Fruit fly (Drosophila melanogaster) whole organism, embryonic: Measurements from ENCODE around the gene Crz.
A peak's percentile ranks its signal among the peaks of the same experiment; 100 is the strongest.

Experiments used
- Ada2b ChIP-seq: fragments of 200-800 bp; sonication (Bioruptor generic); IDR thresholded peaks from 2 replicates; pipeline ENCODE4 v1.3.6; 2022; ENCODE audit warnings: missing biosample characterization, missing genetic modification characterization
- BtbVII ChIP-seq: fragments of 200-800 bp; sonication (Bioruptor generic); optimal IDR thresholded peaks from 3 replicates; lab custom pipeline; 2017; ENCODE audit warnings: missing biosample characterization, mild to moderate bottlenecking, missing genetic modification characterization
- CG10565 ChIP-seq: fragments of 200-800 bp; sonication (Bioruptor generic); optimal IDR thresholded peaks from 3 replicates; lab custom pipeline; 2016; ENCODE audit warnings: missing biosample characterization, mild to moderate bottlenecking, missing genetic modification characterization
- CG11247 ChIP-seq: fragments of 200-800 bp; sonication (Bioruptor generic); IDR thresholded peaks from 2 replicates; pipeline ENCODE4 v1.3.6; 2022; ENCODE audit warnings: missing biosample characterization, missing genetic modification characterization
- CG11504 ChIP-seq: fragments of 200-800 bp; sonication (Bioruptor generic); optimal IDR thresholded peaks from 3 replicates; lab custom pipeline; 2019; ENCODE audit warnings: missing biosample characterization, mild to moderate bottlenecking, missing genetic modification characterization, moderate library complexity
- CG12299 ChIP-seq: fragments of 200-800 bp; sonication (Bioruptor generic); optimal IDR thresholded peaks from 2 replicates; lab custom pipeline; 2018; ENCODE audit warnings: missing biosample characterization, mild to moderate bottlenecking, missing genetic modification characterization
- CG13287 ChIP-seq: fragments of 200-800 bp; sonication (Bioruptor generic); IDR thresholded peaks from 2 replicates; pipeline ENCODE4 v1.3.6; 2022; ENCODE audit warnings: missing biosample characterization, missing genetic modification characterization; ENCODE audit not compliant: partially characterized antibody
- CG13894 ChIP-seq: fragments of 200-800 bp; sonication (Bioruptor generic); optimal IDR thresholded peaks from 3 replicates; lab custom pipeline; 2018; ENCODE audit warnings: missing biosample characterization, mild to moderate bottlenecking, missing genetic modification characterization, moderate library complexity
- CG15073 ChIP-seq: fragments of 200-800 bp; sonication (Bioruptor generic); optimal IDR thresholded peaks from 2 replicates; lab custom pipeline; 2016; ENCODE audit warnings: missing biosample characterization, missing genetic modification characterization
- CG15269 ChIP-seq: fragments of 200-800 bp; sonication (Bioruptor generic); optimal IDR thresholded peaks from 2 replicates; lab custom pipeline; 2018; ENCODE audit warnings: missing biosample characterization, mild to moderate bottlenecking, missing genetic modification characterization, moderate library complexity
- CG18262 ChIP-seq: fragments of 200-800 bp; optimal IDR thresholded peaks from 3 replicates; lab custom pipeline; 2019; ENCODE audit warnings: missing biosample characterization, mild to moderate bottlenecking, missing genetic modification characterization, moderate library complexity
- CG33557 ChIP-seq: fragments of 200-800 bp; sonication (Bioruptor generic); optimal IDR thresholded peaks from 2 replicates; lab custom pipeline; 2019; ENCODE audit warnings: missing biosample characterization, mild to moderate bottlenecking, missing genetic modification characterization, moderate library complexity
- CG3838 ChIP-seq: fragments of 200-800 bp; sonication (Bioruptor generic); optimal IDR thresholded peaks from 3 replicates; lab custom pipeline; 2016; ENCODE audit warnings: missing biosample characterization, missing genetic modification characterization
- CG6272 ChIP-seq: fragments of 200-800 bp; sonication (Bioruptor generic); IDR thresholded peaks from 2 replicates; pipeline ENCODE4 v1.3.6; 2022; ENCODE audit warnings: missing biosample characterization, missing genetic modification characterization
- CG6689 ChIP-seq: fragments of 200-800 bp; sonication (Bioruptor generic); IDR thresholded peaks from 2 replicates; pipeline ENCODE4 v1.3.6; 2022; ENCODE audit warnings: missing biosample characterization, missing genetic modification characterization
- CG7556 ChIP-seq: fragments of 200-800 bp; sonication (Bioruptor generic); optimal IDR thresholded peaks from 2 replicates; lab custom pipeline; 2017; ENCODE audit warnings: missing biosample characterization, mild to moderate bottlenecking, missing genetic modification characterization
- CHES-1-like ChIP-seq: fragments of 200-800 bp; sonication (Bioruptor generic); optimal IDR thresholded peaks from 2 replicates; lab custom pipeline; 2016; ENCODE audit warnings: missing biosample characterization, missing genetic modification characterization
- Deaf1 ChIP-seq: fragments of 200-800 bp; optimal IDR thresholded peaks from 3 replicates; lab custom pipeline; 2019; ENCODE audit warnings: missing biosample characterization, mild to moderate bottlenecking, missing genetic modification characterization, moderate library complexity
- Dfd ChIP-seq, 2 experiments: fragments of >200 bp; optimal IDR thresholded peaks; 2 replicates each; lab custom pipeline; 2017; ENCODE audit warnings: missing biosample characterization in 2 of 2, missing genetic modification characterization in 2 of 2
- Fer1 ChIP-seq: fragments of 200-800 bp; sonication (Bioruptor generic); optimal IDR thresholded peaks from 2 replicates; lab custom pipeline; 2017; ENCODE audit warnings: missing biosample characterization, mild to moderate bottlenecking, missing genetic modification characterization
- H15 ChIP-seq: fragments of 200-800 bp; sonication (Bioruptor generic); IDR thresholded peaks from 3 replicates; pipeline ENCODE4 v1.3.6; 2022; ENCODE audit warnings: missing biosample characterization, missing genetic modification characterization
- H2.0 ChIP-seq: fragments of 200-800 bp; sonication (Bioruptor generic); IDR thresholded peaks from 2 replicates; pipeline ENCODE4 v1.3.6; 2022; ENCODE audit warnings: missing biosample characterization, missing genetic modification characterization
- HLHmδ ChIP-seq: fragments of 200-800 bp; sonication (Bioruptor generic); optimal IDR thresholded peaks from 2 replicates; lab custom pipeline; 2018; ENCODE audit warnings: missing biosample characterization, mild to moderate bottlenecking, missing genetic modification characterization, moderate library complexity
- Hmr ChIP-seq: fragments of 200-800 bp; sonication (Bioruptor generic); optimal IDR thresholded peaks from 3 replicates; lab custom pipeline; 2017; ENCODE audit warnings: mild to moderate bottlenecking, missing biosample characterization, missing genetic modification reagents, missing genetic modification characterization
- MESR4 ChIP-seq: fragments of 200-800 bp; sonication (Bioruptor generic); optimal IDR thresholded peaks from 2 replicates; lab custom pipeline; 2018; ENCODE audit warnings: missing biosample characterization, mild to moderate bottlenecking, missing genetic modification characterization, moderate library complexity
- Med ChIP-seq: fragments of 200-800 bp; sonication (Bioruptor generic); peaks from one replicate; lab custom pipeline; 2016; ENCODE audit warnings: missing biosample characterization, missing genetic modification characterization, mild to moderate bottlenecking, inconsistent platforms, moderate library complexity
- NK7.1 ChIP-seq: fragments of 200-800 bp; sonication (Bioruptor generic); optimal IDR thresholded peaks from 3 replicates; lab custom pipeline; 2016; ENCODE audit warnings: missing biosample characterization, missing genetic modification characterization
- Taf1 ChIP-seq: fragments of 200-800 bp; sonication (Bioruptor generic); IDR thresholded peaks from 2 replicates; pipeline ENCODE4 v1.3.6; 2022; ENCODE audit warnings: missing biosample characterization, missing genetic modification characterization
- dati ChIP-seq: fragments of 200-800 bp; sonication (Bioruptor generic); IDR thresholded peaks from 2 replicates; pipeline ENCODE4 v1.3.6; 2022; ENCODE audit warnings: missing biosample characterization, missing genetic modification characterization
- dmrt11E ChIP-seq: fragments of 200-800 bp; sonication (Bioruptor generic); optimal IDR thresholded peaks from 3 replicates; lab custom pipeline; 2018; ENCODE audit warnings: missing biosample characterization, mild to moderate bottlenecking, missing genetic modification characterization, moderate library complexity
- emc ChIP-seq: fragments of 200-800 bp; sonication (Bioruptor generic); optimal IDR thresholded peaks from 2 replicates; lab custom pipeline; 2016; ENCODE audit warnings: missing biosample characterization, missing genetic modification characterization
- ewg ChIP-seq: fragments of 200-800 bp; sonication (Bioruptor generic); optimal IDR thresholded peaks from 3 replicates; lab custom pipeline; 2017; ENCODE audit warnings: mild to moderate bottlenecking, missing biosample characterization, missing genetic modification reagents, missing genetic modification characterization
- gcm ChIP-seq: fragments of 200-800 bp; sonication (Bioruptor generic); optimal IDR thresholded peaks from 2 replicates; lab custom pipeline; 2019; ENCODE audit warnings: missing biosample characterization, mild to moderate bottlenecking, missing genetic modification characterization, moderate library complexity
- gsb ChIP-seq: fragments of 200-800 bp; sonication (Bioruptor generic); IDR thresholded peaks from 2 replicates; pipeline ENCODE4 v1.3.6; 2022; ENCODE audit warnings: missing biosample characterization, missing genetic modification characterization
- nom ChIP-seq: fragments of 200-800 bp; sonication (Bioruptor generic); optimal IDR thresholded peaks from 2 replicates; lab custom pipeline; 2017; ENCODE audit warnings: missing biosample characterization, missing genetic modification characterization, mild to moderate bottlenecking, moderate library complexity, missing genetic modification reagents
- onecut ChIP-seq: fragments of 200-800 bp; sonication (Bioruptor generic); IDR thresholded peaks from 2 replicates; pipeline ENCODE4 v1.3.6; 2022; ENCODE audit warnings: missing biosample characterization, missing genetic modification characterization
- phol ChIP-seq: fragments of 200-800 bp; sonication (Bioruptor generic); optimal IDR thresholded peaks from 3 replicates; lab custom pipeline; 2018; ENCODE audit warnings: missing biosample characterization, mild to moderate bottlenecking, missing genetic modification characterization, moderate library complexity
- pros ChIP-seq: fragments of 200-800 bp; sonication (Bioruptor generic); optimal IDR thresholded peaks from 3 replicates; lab custom pipeline; 2019; ENCODE audit warnings: missing biosample characterization, mild to moderate bottlenecking, missing genetic modification characterization, moderate library complexity
- sc ChIP-seq, 3 experiments: fragments of >200 bp in 2 of 3; fragments of 200-800 bp in 1 of 3; sonication (Bioruptor generic) in 1 of 3; optimal IDR thresholded peaks; 2 replicates in 2 of 3; 3 replicates in 1 of 3; lab custom pipeline; 2017; ENCODE audit warnings: mild to moderate bottlenecking in 1 of 3, missing biosample characterization in 1 of 3, missing genetic modification characterization in 1 of 3, missing genetic modification reagents in 1 of 3
- scrt ChIP-seq: fragments of 200-800 bp; sonication (Bioruptor generic); optimal IDR thresholded peaks from 2 replicates; lab custom pipeline; 2018; ENCODE audit warnings: missing biosample characterization, mild to moderate bottlenecking, missing genetic modification characterization, moderate library complexity
- shn ChIP-seq: fragments of 200-800 bp; sonication (Bioruptor generic); optimal IDR thresholded peaks from 3 replicates; lab custom pipeline; 2016; ENCODE audit warnings: missing biosample characterization, missing genetic modification characterization
- sna ChIP-seq: fragments of 200-800 bp; sonication (Bioruptor generic); IDR thresholded peaks from 2 replicates; pipeline ENCODE4 v1.3.6; 2022; ENCODE audit warnings: missing biosample characterization, missing genetic modification characterization; ENCODE audit not compliant: partially characterized antibody
- trem ChIP-seq: fragments of 200-800 bp; optimal IDR thresholded peaks from 3 replicates; lab custom pipeline; 2019; ENCODE audit warnings: missing biosample characterization, mild to moderate bottlenecking, missing genetic modification characterization, moderate library complexity
- unpg ChIP-seq: fragments of 200-800 bp; sonication (Bioruptor generic); optimal IDR thresholded peaks from 3 replicates; lab custom pipeline; 2018; ENCODE audit warnings: missing biosample characterization, mild to moderate bottlenecking, missing genetic modification characterization, moderate library complexity
- vnd ChIP-seq: fragments of 200-800 bp; sonication (Bioruptor generic); IDR thresholded peaks from 3 replicates; pipeline ENCODE4 v1.3.6; 2022; ENCODE audit warnings: missing biosample characterization, missing genetic modification characterization; ENCODE audit not compliant: partially characterized antibody

The Crz gene

DNA sequence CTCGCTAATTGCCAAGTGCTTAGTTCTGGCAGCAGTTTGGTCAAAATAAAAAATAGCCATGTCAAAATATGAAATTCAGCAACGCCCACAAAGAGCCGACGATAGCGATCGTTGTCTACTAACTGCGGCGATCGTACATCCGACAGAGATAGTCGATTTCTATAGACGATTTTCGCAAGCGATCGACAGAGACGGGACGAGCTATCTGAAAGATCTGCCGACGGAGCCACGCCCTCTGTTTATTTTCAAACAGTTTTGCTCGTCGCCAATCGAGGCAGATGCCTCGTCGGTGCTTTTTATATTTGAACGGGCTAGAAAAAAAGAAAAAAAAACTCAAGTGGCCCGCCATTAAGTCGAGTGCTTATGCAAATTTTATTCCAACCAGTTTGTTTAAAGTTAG lies 20.9 kb downstream of the Crz start (continued):
- TF ChIP-seq CG13287 (GFP tag; lab: Robert Waterston, UW) (peak; percentile 23; the same call in 1 of the 2 replicates), Med (peak; percentile 63), CG12299 (tag; lab: Kevin White, UChicago) (no peak), CG18262 (tag; lab: Kevin White, UChicago) (no peak), Taf1 (no peak), CG15073 (no peak), CG6689 (GFP tag; lab: Robert Waterston, UW) (0 out of 2 replicates have a peak, but pooled peaks have one; percentile 1), emc (no peak), CG11504 (tag; lab: Kevin White, UChicago) (peak; percentile 2), pros (GFP tag; lab: Kevin White, UChicago) (no peak), Deaf1 (peak; percentile 81), ewg (GFP tag; lab: Kevin White, UChicago) (no peak), Hmr (GFP tag; lab: Kevin White, UChicago) (no peak), gcm (GFP tag; lab: Kevin White, UChicago) (no peak)

DNA sequence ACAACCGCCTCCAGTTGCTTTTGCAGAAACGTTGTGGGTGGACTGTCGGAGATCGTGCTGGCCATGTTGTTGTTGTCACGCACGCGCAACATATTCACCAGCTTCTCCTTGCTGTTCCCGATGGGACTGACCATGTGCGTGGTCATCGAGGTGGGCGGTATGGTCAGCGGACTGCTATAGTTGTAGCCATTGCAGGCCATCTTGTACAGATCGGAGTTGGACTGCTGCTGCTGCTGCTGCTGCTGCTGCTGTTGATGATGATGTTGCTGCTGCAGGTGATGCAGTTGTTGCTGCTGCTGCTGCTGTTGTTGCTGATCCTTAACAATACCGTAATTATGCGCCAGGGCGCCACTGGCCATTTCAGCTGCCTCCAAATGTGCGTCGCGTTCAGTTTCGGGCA lies 30.1 kb downstream of the Crz start:
- TF ChIP-seq Dfd (GFP tag; optimal IDR thresholded peaks at IDR 0.05; lab: Kevin White, UChicago), result peak in 1 of 2 experiments; percentile 52
- no peak for TF ChIP-seq vnd (GFP tag; lab: Robert Waterston, UW)
- no peak for TF ChIP-seq dmrt11E (tag; lab: Kevin White, UChicago)
- TF ChIP-seq H15 (GFP tag; lab: Robert Waterston, UW), result 0 out of 3 replicates have a peak, but pooled peaks have one; percentile 12
- no peak for TF ChIP-seq CG10565

DNA sequence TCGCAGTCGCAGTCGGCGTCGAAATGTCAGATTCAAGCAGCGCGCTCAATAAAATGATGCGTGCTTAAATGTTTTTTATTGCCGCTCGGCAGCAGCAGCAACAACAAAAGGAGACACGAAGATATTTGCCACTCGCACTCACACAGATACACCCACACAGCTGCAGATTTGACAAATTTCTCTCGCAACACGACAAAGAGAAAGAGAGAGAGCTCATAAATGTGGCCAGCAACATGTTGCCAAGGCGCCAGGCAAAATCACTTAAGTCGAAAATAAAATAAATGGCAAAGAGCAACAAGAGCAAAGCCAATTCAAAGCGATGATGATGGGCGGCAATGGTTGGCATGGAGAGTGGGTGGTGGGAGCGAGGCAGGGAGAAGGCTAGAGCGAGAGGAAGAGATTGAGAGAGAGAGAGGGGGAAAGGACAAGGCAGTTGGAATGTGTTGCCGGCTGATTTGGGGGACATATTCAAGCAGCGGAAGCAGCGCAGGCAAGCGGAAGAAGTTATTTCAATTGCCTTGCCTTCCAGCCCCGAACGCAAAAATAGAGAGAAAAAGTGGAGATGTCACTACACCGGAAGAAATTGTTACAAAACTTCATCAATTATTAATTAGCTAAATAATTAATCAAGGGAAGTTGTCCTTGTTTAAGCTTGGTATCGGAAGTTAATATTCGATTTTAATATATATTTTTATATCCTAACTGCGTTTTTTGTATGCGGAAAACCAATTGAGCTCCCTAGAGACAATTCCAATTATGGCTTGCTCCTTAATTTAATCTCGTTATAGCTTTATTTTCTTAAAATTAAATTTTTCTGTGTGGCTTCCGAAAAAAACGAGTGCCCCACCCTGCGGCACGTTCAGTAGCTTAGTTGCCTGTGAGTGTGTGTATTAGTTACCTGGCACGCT lies 32.4 kb downstream of the Crz start:
- TF ChIP-seq Fer1 (peak; percentile 66), shn (GFP tag; lab: Kevin White, UChicago) (no peak), dati (GFP tag; lab: Robert Waterston, UW) (no peak), nom (GFP tag; lab: Kevin White, UChicago) (no peak), CG6272 (GFP tag; lab: Robert Waterston, UW) (no peak), CG33557 (GFP tag; lab: Kevin White, UChicago) (no peak), ewg (GFP tag; lab: Kevin White, UChicago) (no peak), HLHmδ (GFP tag; lab: Kevin White, UChicago) (no peak), BtbVII (GFP tag; lab: Kevin White, UChicago) (peak; percentile 74), Ada2b (peak; percentile 27; the same call in 1 of the 2 replicates), onecut (GFP tag; lab: Robert Waterston, UW) (0 out of 2 replicates have a peak, but pooled peaks have one; percentile 11), trem (tag; lab: Kevin White, UChicago) (peak; percentile 9), H2.0 (GFP tag; lab: Robert Waterston, UW) (no peak), CHES-1-like (GFP tag; lab: Kevin White, UChicago) (no peak), unpg (GFP tag; lab: Kevin White, UChicago) (peak; percentile 60), CG11247 (no peak), sna (GFP tag; lab: Robert Waterston, UW) (no peak), CG15269 (peak; percentile 66), scrt (GFP tag; lab: Kevin White, UChicago) (peak; percentile 66), gsb (peak; percentile 16; the same call in 1 of the 2 replicates), MESR4 (no peak), CG7556 (GFP tag; lab: Kevin White, UChicago) (peak; percentile 84), CG13894 (tag; lab: Kevin White, UChicago) (no peak), sc (optimal IDR thresholded peaks at IDR 0.05; lab: Kevin White, UChicago) (no peak), sc (GFP tag; optimal IDR thresholded peaks at IDR 0.05; lab: Kevin White, UChicago) (peak; percentile 10), NK7.1 (GFP tag; lab: Kevin White, UChicago) (no peak), phol (tag; lab: Kevin White, UChicago) (peak; percentile 66), CG3838 (GFP tag; lab: Kevin White, UChicago) (no peak)
